Worm (Caenorhabditis elegans) whole organism, mixed stage, embryonic: ENCODE results near the gene ugt-42.

Experiments
- blmp-1 ChIP-seq: fragments of 150-350 bp; optimal IDR thresholded peaks from 2 replicates; lab custom pipeline; 2014; ENCODE audit warnings: missing biosample characterization, missing genetic modification characterization
- ces-1 ChIP-seq: fragments of 150-350 bp; optimal IDR thresholded peaks from 2 replicates; lab custom pipeline; 2014; ENCODE audit warnings: missing biosample characterization, missing genetic modification reagents, missing genetic modification characterization
- elt-1 ChIP-seq: sonication (generic microtip); optimal IDR thresholded peaks from 2 replicates; lab custom pipeline; 2017; ENCODE audit warnings: missing genetic modification characterization, mild to moderate bottlenecking, missing compliant biosample characterization, antibody characterized with exemption, moderate library complexity, borderline replicate concordance; ENCODE audit not compliant: insufficient read depth
- elt-3 ChIP-seq: fragments of 150-350 bp; optimal IDR thresholded peaks from 2 replicates; lab custom pipeline; 2014; ENCODE audit warnings: missing biosample characterization, missing genetic modification characterization
- mep-1 ChIP-seq: fragments of 150-350 bp; optimal IDR thresholded peaks from 2 replicates; lab custom pipeline; 2017; ENCODE audit warnings: missing biosample characterization, missing genetic modification reagents, missing genetic modification characterization, inconsistent platforms
- nhr-12 ChIP-seq: fragments of 150-350 bp; optimal IDR thresholded peaks from 2 replicates; lab custom pipeline; 2014; ENCODE audit warnings: missing biosample characterization, missing genetic modification characterization
- nhr-237 ChIP-seq: fragments of 150-350 bp; optimal IDR thresholded peaks from 2 replicates; lab custom pipeline; 2014; ENCODE audit warnings: missing biosample characterization, missing genetic modification characterization
- nhr-28 ChIP-seq: fragments of 150-350 bp; optimal IDR thresholded peaks from 2 replicates; lab custom pipeline; 2014; ENCODE audit warnings: missing biosample characterization, missing genetic modification characterization
- nhr-76 ChIP-seq: sonication (generic microtip); optimal IDR thresholded peaks from 2 replicates; lab custom pipeline; 2017; ENCODE audit warnings: missing biosample characterization, missing genetic modification characterization
- snpc-4 ChIP-seq: fragments of 150-350 bp; optimal IDR thresholded peaks from 2 replicates; lab custom pipeline; 2014; ENCODE audit warnings: missing biosample characterization, missing genetic modification characterization
- unc-62 ChIP-seq: fragments of 150-350 bp; optimal IDR thresholded peaks from 2 replicates; lab custom pipeline; 2014; ENCODE audit warnings: missing biosample characterization, missing genetic modification reagents, missing genetic modification characterization
- ztf-11 ChIP-seq: fragments of 150-350 bp; optimal IDR thresholded peaks from 2 replicates; lab custom pipeline; 2014; ENCODE audit warnings: missing biosample characterization, missing genetic modification characterization

DNA sequence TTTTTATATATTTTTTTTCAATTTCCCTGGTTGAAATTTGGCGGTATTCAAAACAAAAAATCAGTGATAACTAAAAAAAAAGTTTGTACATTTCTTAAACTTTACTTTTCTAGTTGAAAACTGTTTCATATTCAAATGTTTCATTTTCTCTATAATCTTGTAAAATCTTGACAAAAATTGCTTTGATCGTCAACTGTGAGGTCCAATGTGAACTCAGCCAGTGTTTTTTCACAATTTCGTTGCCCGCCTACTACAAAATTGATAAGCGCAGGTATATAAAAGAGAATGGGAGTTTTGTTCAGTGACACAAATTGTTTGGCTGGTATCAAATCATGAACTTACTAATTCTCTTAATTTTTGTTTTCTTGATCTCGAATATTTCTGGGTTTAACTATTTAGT is at the start of gene ugt-42:
- TF ChIP-seq unc-62 = no peak
- TF ChIP-seq nhr-28 (tag; lab: Kevin White, UChicago) = no peak
- no peak for TF ChIP-seq mep-1 (tag; lab: Kevin White, UChicago)
- TF ChIP-seq nhr-76 = no peak
- TF ChIP-seq elt-3 (tag; lab: Kevin White, UChicago) = no peak
- TF ChIP-seq ces-1 (GFP tag; lab: Kevin White, UChicago) = no peak
- TF ChIP-seq snpc-4 (tag; lab: Kevin White, UChicago) = no peak
- TF ChIP-seq blmp-1 (tag; lab: Kevin White, UChicago) = no peak
- TF ChIP-seq nhr-237 (tag; lab: Kevin White, UChicago) = no peak
- no peak for TF ChIP-seq ztf-11
- no peak for TF ChIP-seq nhr-12 (tag; lab: Kevin White, UChicago)
- no peak for TF ChIP-seq elt-1 (tag; lab: Kevin White, UChicago)
